Fruit fly (Drosophila melanogaster) whole organism, embryonic: Measurements from ENCODE around the gene Trl.

ENCODE experiments used
- Aef1 ChIP-seq: fragments of 200-800 bp; sonication (Bioruptor generic); IDR thresholded peaks from 3 replicates; pipeline ENCODE4 v1.3.6; 2022; ENCODE audit warnings: missing biosample characterization, missing genetic modification characterization
- CG10209 ChIP-seq: fragments of 200-800 bp; sonication (Bioruptor generic); optimal IDR thresholded peaks from 3 replicates; lab custom pipeline; 2017; ENCODE audit warnings: missing biosample characterization, mild to moderate bottlenecking, missing genetic modification characterization, missing genetic modification reagents
- CG10543 ChIP-seq: fragments of 200-800 bp; sonication (Bioruptor generic); optimal IDR thresholded peaks from 3 replicates; lab custom pipeline; 2017; ENCODE audit warnings: missing biosample characterization, mild to moderate bottlenecking, missing genetic modification characterization, moderate library complexity
- CG11085 ChIP-seq: fragments of 200-800 bp; sonication (Bioruptor generic); IDR thresholded peaks from 2 replicates; pipeline ENCODE4 v1.3.6; 2022; ENCODE audit warnings: missing biosample characterization, missing genetic modification characterization
- CG12104 ChIP-seq: fragments of 200-800 bp; sonication (Bioruptor generic); optimal IDR thresholded peaks from 3 replicates; lab custom pipeline; 2016; ENCODE audit warnings: missing biosample characterization, missing genetic modification characterization
- CG12155 ChIP-seq: fragments of 200-800 bp; sonication (Bioruptor generic); optimal IDR thresholded peaks from 3 replicates; lab custom pipeline; 2016; ENCODE audit warnings: missing biosample characterization, missing genetic modification characterization
- CG12391 ChIP-seq: fragments of 200-800 bp; sonication (Bioruptor generic); optimal IDR thresholded peaks from 3 replicates; lab custom pipeline; 2018; ENCODE audit warnings: missing biosample characterization, mild to moderate bottlenecking, missing genetic modification characterization, moderate library complexity
- CG12659 ChIP-seq: fragments of 200-800 bp; sonication (Bioruptor generic); optimal IDR thresholded peaks from 3 replicates; lab custom pipeline; 2017; ENCODE audit warnings: mild to moderate bottlenecking, missing biosample characterization, missing genetic modification reagents, missing genetic modification characterization
- CG13894 ChIP-seq: fragments of 200-800 bp; sonication (Bioruptor generic); optimal IDR thresholded peaks from 3 replicates; lab custom pipeline; 2018; ENCODE audit warnings: missing biosample characterization, mild to moderate bottlenecking, missing genetic modification characterization, moderate library complexity
- CG14014 ChIP-seq: fragments of 200-800 bp; sonication (Bioruptor generic); IDR thresholded peaks from 2 replicates; pipeline ENCODE4 v1.3.6; 2022; ENCODE audit warnings: missing biosample characterization, missing genetic modification characterization
- CG14441 ChIP-seq: fragments of 200-800 bp; sonication (Bioruptor generic); IDR thresholded peaks from 2 replicates; pipeline ENCODE4 v1.3.6; 2022; ENCODE audit warnings: missing biosample characterization, missing genetic modification characterization
- CG17328 ChIP-seq: fragments of 200-800 bp; sonication (Bioruptor generic); IDR thresholded peaks from 2 replicates; pipeline ENCODE4 v1.3.6; 2022; ENCODE audit warnings: missing biosample characterization, missing genetic modification characterization
- CG17385 ChIP-seq: fragments of 200-800 bp; sonication (Bioruptor generic); optimal IDR thresholded peaks from 3 replicates; lab custom pipeline; 2018; ENCODE audit warnings: missing biosample characterization, mild to moderate bottlenecking, missing genetic modification characterization
- CG2678 ChIP-seq: fragments of 200-800 bp; sonication (Bioruptor generic); optimal IDR thresholded peaks from 3 replicates; lab custom pipeline; 2019; ENCODE audit warnings: missing biosample characterization, mild to moderate bottlenecking, missing genetic modification characterization, moderate library complexity
- CG3065 ChIP-seq: fragments of 200-800 bp; sonication (Bioruptor generic); optimal IDR thresholded peaks from 2 replicates; lab custom pipeline; 2016; ENCODE audit warnings: missing biosample characterization, missing genetic modification characterization
- CG32532 ChIP-seq: fragments of 200-800 bp; sonication (Bioruptor generic); IDR thresholded peaks from 2 replicates; pipeline ENCODE4 v1.3.6; 2022; ENCODE audit warnings: missing biosample characterization, missing genetic modification characterization
- CG7271 ChIP-seq: fragments of 200-800 bp; sonication (Bioruptor generic); optimal IDR thresholded peaks from 2 replicates; lab custom pipeline; 2018; ENCODE audit warnings: missing biosample characterization, mild to moderate bottlenecking, missing genetic modification characterization, moderate library complexity
- CG7839 ChIP-seq: fragments of 200-800 bp; sonication (Bioruptor generic); optimal IDR thresholded peaks from 3 replicates; lab custom pipeline; 2018; ENCODE audit warnings: missing biosample characterization, mild to moderate bottlenecking, missing genetic modification characterization, moderate library complexity
- CG8388 ChIP-seq: fragments of 200-800 bp; sonication (Bioruptor generic); optimal IDR thresholded peaks from 2 replicates; lab custom pipeline; 2019; ENCODE audit warnings: missing biosample characterization, mild to moderate bottlenecking, missing genetic modification characterization, moderate library complexity
- D ChIP-seq, 2 experiments: fragments of 200-800 bp in 1 of 2; fragments of >200 bp in 1 of 2; sonication (Bioruptor generic) in 1 of 2; optimal IDR thresholded peaks; 2 replicates in 1 of 2; 3 replicates in 1 of 2; lab custom pipeline; 2017; ENCODE audit warnings: mild to moderate bottlenecking in 1 of 2, missing biosample characterization in 1 of 2, missing genetic modification characterization in 1 of 2, missing genetic modification reagents in 1 of 2
- Dip2 ChIP-seq: fragments of 200-800 bp; sonication (Bioruptor generic); IDR thresholded peaks from 2 replicates; pipeline ENCODE4 v1.3.6; 2022; ENCODE audit warnings: missing biosample characterization, missing genetic modification characterization
- Dll ChIP-seq: fragments of 200-800 bp; sonication (Bioruptor generic); IDR thresholded peaks from 4 replicates; pipeline ENCODE4 v1.3.6; 2022; ENCODE audit warnings: missing biosample characterization, missing genetic modification characterization; ENCODE audit not compliant: partially characterized antibody
- E2f2 ChIP-seq: fragments of 200-800 bp; sonication (Bioruptor generic); IDR thresholded peaks from 2 replicates; pipeline ENCODE4 v1.3.6; 2022; ENCODE audit warnings: missing biosample characterization, missing genetic modification characterization
- H2.0 ChIP-seq: fragments of 200-800 bp; sonication (Bioruptor generic); IDR thresholded peaks from 2 replicates; pipeline ENCODE4 v1.3.6; 2022; ENCODE audit warnings: missing biosample characterization, missing genetic modification characterization
- NC2β ChIP-seq: fragments of 200-800 bp; sonication (Bioruptor generic); optimal IDR thresholded peaks from 2 replicates; lab custom pipeline; 2016; ENCODE audit warnings: missing biosample characterization, missing genetic modification characterization
- Ptx1 ChIP-seq: fragments of 200-800 bp; sonication (Bioruptor generic); IDR thresholded peaks from 2 replicates; pipeline ENCODE4 v1.3.6; 2022; ENCODE audit warnings: missing biosample characterization, missing genetic modification characterization
- Sin3A ChIP-seq: fragments of >200 bp; optimal IDR thresholded peaks from 2 replicates; lab custom pipeline; 2018
- Sox102F ChIP-seq: fragments of 200-800 bp; sonication (Bioruptor generic); optimal IDR thresholded peaks from 2 replicates; lab custom pipeline; 2018; ENCODE audit warnings: missing biosample characterization, mild to moderate bottlenecking, missing genetic modification characterization, moderate library complexity
- Sry-β ChIP-seq: fragments of 200-800 bp; sonication (Bioruptor generic); optimal IDR thresholded peaks from 2 replicates; lab custom pipeline; 2018; ENCODE audit warnings: missing biosample characterization, mild to moderate bottlenecking, missing genetic modification characterization, moderate library complexity
- Stat92E ChIP-seq, 3 experiments: fragments of >200 bp in 2 of 3; fragments of 200-800 bp in 1 of 3; sonication (Bioruptor generic) in 1 of 3; optimal IDR thresholded peaks; 2 replicates each; lab custom pipeline; 2017 to 2019; ENCODE audit warnings: missing biosample characterization in 3 of 3, missing genetic modification characterization in 3 of 3, mild to moderate bottlenecking in 1 of 3, moderate library complexity in 1 of 3
- ato ChIP-seq: fragments of 200-800 bp; sonication (Bioruptor generic); IDR thresholded peaks from 2 replicates; pipeline ENCODE4 v1.3.6; 2022; ENCODE audit warnings: missing biosample characterization, missing genetic modification characterization; ENCODE audit not compliant: partially characterized antibody
- bsh ChIP-seq, 2 experiments: fragments of 200-800 bp; sonication (Bioruptor generic); optimal IDR thresholded peaks; 2 replicates each; lab custom pipeline; 2017 to 2018; ENCODE audit warnings: mild to moderate bottlenecking in 2 of 2, missing biosample characterization in 2 of 2, missing genetic modification characterization in 2 of 2, moderate library complexity in 1 of 2
- chinmo ChIP-seq: fragments of 200-800 bp; sonication (Bioruptor generic); IDR thresholded peaks from 4 replicates; pipeline ENCODE4 v1.3.6; 2022; ENCODE audit warnings: missing biosample characterization, missing genetic modification characterization; ENCODE audit not compliant: partially characterized antibody
- da ChIP-seq: fragments of 200-800 bp; sonication (Bioruptor generic); optimal IDR thresholded peaks from 2 replicates; lab custom pipeline; 2016; ENCODE audit warnings: missing biosample characterization, missing genetic modification characterization
- danr ChIP-seq: fragments of 200-800 bp; sonication (Bioruptor generic); IDR thresholded peaks from 2 replicates; pipeline ENCODE4 v1.3.6; 2022; ENCODE audit warnings: missing biosample characterization, missing genetic modification characterization
- gce ChIP-seq: fragments of 200-800 bp; sonication (Bioruptor generic); IDR thresholded peaks from 3 replicates; pipeline ENCODE4 v1.3.6; 2022; ENCODE audit warnings: missing biosample characterization, missing genetic modification characterization
- gsb ChIP-seq: fragments of 200-800 bp; sonication (Bioruptor generic); IDR thresholded peaks from 2 replicates; pipeline ENCODE4 v1.3.6; 2022; ENCODE audit warnings: missing biosample characterization, missing genetic modification characterization
- h ChIP-seq: fragments of >200 bp; optimal IDR thresholded peaks from 2 replicates; lab custom pipeline; 2017
- jigr1 ChIP-seq: fragments of 200-800 bp; sonication (Bioruptor generic); IDR thresholded peaks from 3 replicates; pipeline ENCODE4 v1.3.6; 2022; ENCODE audit warnings: missing biosample characterization, missing genetic modification characterization
- jing ChIP-seq: fragments of 200-800 bp; sonication (Bioruptor generic); optimal IDR thresholded peaks from 2 replicates; lab custom pipeline; 2018; ENCODE audit warnings: missing biosample characterization, mild to moderate bottlenecking, missing genetic modification characterization
- knrl ChIP-seq: fragments of 200-800 bp; sonication (Bioruptor generic); IDR thresholded peaks from 3 replicates; pipeline ENCODE4 v1.3.6; 2022; ENCODE audit warnings: missing biosample characterization, missing genetic modification characterization; ENCODE audit not compliant: partially characterized antibody
- lab ChIP-seq: fragments of 200-800 bp; sonication (Bioruptor generic); optimal IDR thresholded peaks from 3 replicates; lab custom pipeline; 2017; ENCODE audit warnings: missing biosample characterization, missing genetic modification characterization, mild to moderate bottlenecking, moderate library complexity, missing genetic modification reagents
- luna ChIP-seq: fragments of 200-800 bp; sonication (Bioruptor generic); optimal IDR thresholded peaks from 2 replicates; lab custom pipeline; 2016; ENCODE audit warnings: missing biosample characterization, missing genetic modification characterization
- repo ChIP-seq: fragments of 200-800 bp; sonication (Bioruptor generic); optimal IDR thresholded peaks from 2 replicates; lab custom pipeline; 2016; ENCODE audit warnings: missing biosample characterization, missing genetic modification characterization
- sna ChIP-seq: fragments of 200-800 bp; sonication (Bioruptor generic); IDR thresholded peaks from 2 replicates; pipeline ENCODE4 v1.3.6; 2022; ENCODE audit warnings: missing biosample characterization, missing genetic modification characterization; ENCODE audit not compliant: partially characterized antibody
- sr ChIP-seq: fragments of 200-800 bp; sonication (Bioruptor generic); IDR thresholded peaks from 3 replicates; pipeline ENCODE4 v1.3.6; 2022; ENCODE audit warnings: missing biosample characterization, missing genetic modification characterization
- tin ChIP-seq: fragments of 200-800 bp; sonication (Bioruptor generic); optimal IDR thresholded peaks from 3 replicates; lab custom pipeline; 2016; ENCODE audit warnings: missing biosample characterization, missing genetic modification characterization
- z ChIP-seq: fragments of 200-800 bp; sonication (Bioruptor generic); IDR thresholded peaks from 3 replicates; pipeline ENCODE4 v1.3.6; 2022; ENCODE audit warnings: missing biosample characterization, missing genetic modification characterization

Gene Trl

DNA sequence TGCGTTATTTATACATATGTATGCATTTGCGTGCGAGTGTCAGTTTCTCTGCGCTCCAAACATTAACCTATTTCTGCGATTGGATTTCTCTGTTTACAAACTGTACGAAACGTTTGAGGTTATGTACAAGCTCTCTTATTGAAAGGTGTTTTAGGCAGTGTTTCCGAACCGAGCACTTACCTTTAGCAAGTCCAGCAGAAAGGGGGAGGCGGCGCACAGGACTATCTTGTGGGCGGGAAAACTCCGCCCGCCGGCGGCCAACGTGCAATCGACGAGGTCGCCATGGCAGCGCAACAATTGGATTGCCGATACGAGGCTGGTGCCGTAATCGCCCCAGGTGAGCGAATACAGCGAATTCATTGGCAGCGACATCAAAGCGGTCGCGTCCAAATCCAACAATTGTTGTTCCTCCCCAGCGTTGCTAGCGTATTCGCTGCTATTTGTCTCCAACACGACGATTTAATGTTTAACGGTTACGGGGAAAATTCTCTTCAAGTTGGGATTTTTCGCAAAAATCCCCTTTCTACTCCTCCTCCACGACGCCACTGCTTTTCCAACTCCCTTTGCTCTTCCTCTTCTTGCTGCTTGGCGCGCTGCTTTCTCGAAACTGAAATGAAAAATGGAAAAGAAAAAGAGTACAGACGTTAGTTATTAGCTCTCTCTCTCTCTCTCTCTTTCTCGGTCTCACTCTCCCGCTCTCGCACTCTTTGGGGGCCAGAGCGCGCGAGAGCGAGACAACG, 4.0 kb downstream of the Trl start:
- peak; percentile 90 for TF ChIP-seq Sox102F
- TF ChIP-seq jigr1 (GFP tag; lab: Robert Waterston, UW) = peak; percentile 76
- TF ChIP-seq da (GFP tag; lab: Kevin White, UChicago) = peak; percentile 63
- TF ChIP-seq CG12104 (GFP tag; lab: Kevin White, UChicago) = peak; percentile 81
- peak; percentile 85; the same call in 2 of the 3 replicates for TF ChIP-seq gce (GFP tag; lab: Robert Waterston, UW)
- peak; percentile 91 for TF ChIP-seq CG12155
- TF ChIP-seq repo (GFP tag; lab: Kevin White, UChicago) = peak; percentile 88
- TF ChIP-seq CG8388 = peak; percentile 75
- peak; percentile 66 for TF ChIP-seq CG13894 (tag; lab: Kevin White, UChicago)
- peak; percentile 87 for TF ChIP-seq CG11085
- peak; percentile 85 for TF ChIP-seq CG10209 (GFP tag; lab: Kevin White, UChicago)
- TF ChIP-seq danr (GFP tag; lab: Robert Waterston, UW) = 0 out of 2 replicates have a peak, but pooled peaks have one; percentile 57
- no peak for TF ChIP-seq ato (GFP tag; lab: Robert Waterston, UW)
- TF ChIP-seq z = peak; percentile 81
- TF ChIP-seq Ptx1 (GFP tag; lab: Robert Waterston, UW) = peak; percentile 89
- TF ChIP-seq CG32532 (GFP tag; lab: Robert Waterston, UW) = peak; percentile 96
- 0 out of 2 replicates have a peak, but pooled peaks have one; percentile 12 for TF ChIP-seq Dip2 (GFP tag; lab: Robert Waterston, UW)
- TF ChIP-seq CG12659 (GFP tag; lab: Kevin White, UChicago) = peak; percentile 91
- peak; percentile 63 for TF ChIP-seq jing
- no peak for TF ChIP-seq D (optimal IDR thresholded peaks at IDR 0.05; lab: Kevin White, UChicago)
- peak; percentile 81 for TF ChIP-seq D (GFP tag; optimal IDR thresholded peaks at IDR 0.05; lab: Kevin White, UChicago)
- TF ChIP-seq E2f2 (GFP tag; lab: Robert Waterston, UW) = peak; percentile 64; the same call in 1 of the 2 replicates
- TF ChIP-seq NC2β (GFP tag; lab: Kevin White, UChicago) = peak; percentile 67
- TF ChIP-seq Dll (GFP tag; lab: Robert Waterston, UW) = 0 out of 4 replicates have a peak, but pooled peaks have one; percentile 29
- peak; percentile 11 for TF ChIP-seq Sin3A (lab: Kevin White, UChicago)
- TF ChIP-seq CG12391 (tag; lab: Kevin White, UChicago) = peak; percentile 81
- TF ChIP-seq Sry-β (GFP tag; lab: Kevin White, UChicago) = no peak
- TF ChIP-seq sna = peak; percentile 12; the same call in 1 of the 2 replicates
- TF ChIP-seq lab = peak; percentile 94
- TF ChIP-seq CG2678 (tag; lab: Kevin White, UChicago) = peak; percentile 90
- peak; percentile 85 for TF ChIP-seq luna (GFP tag; lab: Kevin White, UChicago)
- TF ChIP-seq bsh (GFP tag; optimal IDR thresholded peaks at IDR 0.05; lab: Kevin White, UChicago) = peak; percentile 60 to 80
- peak; percentile 97 for TF ChIP-seq CG17385 (GFP tag; lab: Kevin White, UChicago)
- peak; percentile 89 for TF ChIP-seq tin
- TF ChIP-seq CG3065 (GFP tag; lab: Kevin White, UChicago) = peak; percentile 43
- TF ChIP-seq CG10543 (GFP tag; lab: Kevin White, UChicago) = peak; percentile 73
- no peak for TF ChIP-seq Stat92E (GFP tag; optimal IDR thresholded peaks at IDR 0.05; lab: Kevin White, UChicago)
- peak; percentile 57 for TF ChIP-seq sr
- peak; percentile 89 for TF ChIP-seq Aef1 (GFP tag; lab: Robert Waterston, UW)
- TF ChIP-seq CG7839 = peak; percentile 90
- peak; percentile 92 for TF ChIP-seq CG17328 (GFP tag; lab: Robert Waterston, UW)
- TF ChIP-seq gsb = peak; percentile 70
- peak; percentile 25; the same call in 1 of the 3 replicates for TF ChIP-seq knrl (GFP tag; lab: Robert Waterston, UW)
- no peak for TF ChIP-seq CG7271
- TF ChIP-seq CG14014 (GFP tag; lab: Robert Waterston, UW) = peak; percentile 92
- TF ChIP-seq chinmo (GFP tag; lab: Robert Waterston, UW) = no peak
- TF ChIP-seq H2.0 (GFP tag; lab: Robert Waterston, UW) = peak; percentile 88
- TF ChIP-seq h (lab: Kevin White, UChicago) = no peak
- TF ChIP-seq CG14441 (GFP tag; lab: Robert Waterston, UW) = peak; percentile 90
